Fruit fly (Drosophila melanogaster): ENCODE measurements around the gene S6k.

Gene S6k

DNA sequence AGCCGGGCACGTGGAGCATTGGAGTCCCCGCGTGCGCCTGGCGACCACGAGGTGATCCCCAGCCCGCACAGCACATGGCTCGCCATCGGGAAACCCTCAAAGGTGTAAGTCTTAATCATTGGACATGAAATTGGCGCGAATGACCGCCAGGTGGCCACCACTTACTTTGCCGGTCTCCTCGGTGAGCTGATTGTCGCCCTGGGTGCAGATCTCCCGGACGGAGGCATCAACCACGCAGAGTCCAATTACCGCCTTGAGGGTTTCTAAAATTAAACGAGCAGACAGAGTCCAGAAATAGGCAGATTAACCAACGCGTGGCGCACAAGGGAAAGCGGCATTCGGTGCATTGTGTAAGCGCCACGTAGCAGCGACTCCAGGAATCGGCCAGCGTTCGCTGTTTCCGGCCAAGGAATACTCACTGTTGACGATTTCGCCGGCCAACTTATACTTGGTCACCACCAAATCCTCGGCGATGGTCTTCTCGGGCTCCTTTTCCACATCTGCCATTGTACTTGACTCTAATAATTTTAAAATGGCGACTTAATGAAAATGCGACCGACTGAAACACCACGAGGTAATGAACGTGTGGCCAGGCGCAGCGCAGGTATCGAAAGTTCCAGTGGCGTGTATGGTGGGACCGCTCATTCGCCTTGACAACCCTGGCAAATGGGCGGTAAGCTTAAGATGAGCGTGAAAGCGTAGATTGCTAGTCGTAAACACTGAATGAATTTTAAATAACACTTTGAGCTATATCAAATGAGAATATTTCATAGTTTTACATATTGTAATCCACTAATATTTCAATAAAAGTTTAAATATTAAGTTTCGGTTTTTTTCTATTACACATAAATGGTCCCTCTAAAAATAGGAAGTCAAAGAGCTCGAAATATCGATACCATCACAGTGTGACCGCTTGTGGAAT, 45.5 kb downstream of the S6k start, which contains the start of gene CG10576 (continued):
- TF ChIP-seq corto (GFP tag; optimal IDR thresholded peaks at IDR 0.05) (no peak), ash1 (GFP tag; optimal IDR thresholded peaks at IDR 0.05) (no peak), fd64A (GFP tag; optimal IDR thresholded peaks at IDR 0.05) (no peak), CG10979 (tag; optimal IDR thresholded peaks at IDR 0.05) (peak; percentile 13), CG8089 (GFP tag; optimal IDR thresholded peaks at IDR 0.05) (no peak), Sin3A (optimal IDR thresholded peaks at IDR 0.05) (peak; percentile 94), C15 (GFP tag; IDR thresholded peaks at IDR 0.05) (no peak), trem (tag; optimal IDR thresholded peaks at IDR 0.05) (peak; percentile 95), Xbp1 (GFP tag; optimal IDR thresholded peaks at IDR 0.05) (peak; percentile 43), sisA (GFP tag; IDR thresholded peaks at IDR 0.05) (no peak), CG14860 (GFP tag; IDR thresholded peaks at IDR 0.05; ENCODE audit: partially characterized antibody) (0 out of 3 replicates have a peak, but pooled peaks have one; percentile 43), dpn (GFP tag; optimal IDR thresholded peaks at IDR 0.05) (peak in 1 of 2 experiments; percentile 8), Sry-δ (GFP tag; optimal IDR thresholded peaks at IDR 0.05) (peak; percentile 68), CG6689 (GFP tag; IDR thresholded peaks at IDR 0.05) (no peak), fd102C (GFP tag; optimal IDR thresholded peaks at IDR 0.05) (no peak), CG2199 (GFP tag; IDR thresholded peaks at IDR 0.05) (no peak), dan (GFP tag; IDR thresholded peaks at IDR 0.05) (no peak), CG18764 (GFP tag; optimal IDR thresholded peaks at IDR 0.05) (no peak), CG34224 (GFP tag; IDR thresholded peaks at IDR 0.05; ENCODE audit: partially characterized antibody) (0 out of 3 replicates have a peak, but pooled peaks have one; percentile 54), CG32772 (GFP tag; IDR thresholded peaks at IDR 0.05) (no peak), Lhr (GFP tag; optimal IDR thresholded peaks at IDR 0.05) (no peak), ems (GFP tag; optimal IDR thresholded peaks at IDR 0.05) (no peak), hkb (optimal IDR thresholded peaks at IDR 0.05) (no peak), hkb (GFP tag; IDR thresholded peaks at IDR 0.05) (no peak), odd (GFP tag; optimal IDR thresholded peaks at IDR 0.05) (no peak), Hr51 (GFP tag; optimal IDR thresholded peaks at IDR 0.05) (no peak), Mrtf (GFP tag; IDR thresholded peaks at IDR 0.05) (no peak), Trl (optimal IDR thresholded peaks at IDR 0.05) (peak in 1 of 2 experiments; percentile 5), Trl (GFP tag; optimal IDR thresholded peaks at IDR 0.05) (no peak), fu2 (GFP tag; optimal IDR thresholded peaks at IDR 0.05) (no peak), Dll (GFP tag; IDR thresholded peaks at IDR 0.05; ENCODE audit: partially characterized antibody) (peak; percentile 73), CG5953 (GFP tag; IDR thresholded peaks at IDR 0.05) (no peak), CG16813 (GFP tag; IDR thresholded peaks at IDR 0.05; ENCODE audit: partially characterized antibody) (peak; percentile 60), Gsc (GFP tag; IDR thresholded peaks at IDR 0.05) (no peak), CG17568 (GFP tag; optimal IDR thresholded peaks at IDR 0.05) (no peak), trh (GFP tag; optimal IDR thresholded peaks at IDR 0.05) (no peak), zfh2 (GFP tag; optimal IDR thresholded peaks at IDR 0.05) (peak; percentile 3), tll (GFP tag; optimal IDR thresholded peaks at IDR 0.05) (peak; percentile 38 to 92), Doc3 (GFP tag; IDR thresholded peaks at IDR 0.05; ENCODE audit: partially characterized antibody) (peak; percentile 46; the same call in 1 of the 3 replicates), bab2 (GFP tag; optimal IDR thresholded peaks at IDR 0.05) (no peak), PHDP (tag; optimal IDR thresholded peaks at IDR 0.05) (no peak), YL-1 (GFP tag; optimal IDR thresholded peaks at IDR 0.05) (peak; percentile 96), pho (GFP tag; optimal IDR thresholded peaks at IDR 0.05) (no peak), gce (GFP tag; IDR thresholded peaks at IDR 0.05) (no peak), CG7928 (GFP tag; optimal IDR thresholded peaks at IDR 0.05) (no peak), HmgZ (tag; optimal IDR thresholded peaks at IDR 0.05) (peak; percentile 9), E2f1 (GFP tag; IDR thresholded peaks at IDR 0.05) (no peak), CG13894 (tag; optimal IDR thresholded peaks at IDR 0.05) (no peak), sd (tag; optimal IDR thresholded peaks at IDR 0.05) (no peak)

All from whole organism, embryonic.